Worm (Caenorhabditis elegans) whole organism, L2 larva: Measurements from ENCODE around the gene C50B8.6.

ENCODE experiments used
- alr-1 ChIP-seq: fragments of 150-350 bp; optimal IDR thresholded peaks from 2 replicates; lab custom pipeline; 2014; ENCODE audit warnings: missing biosample characterization, missing genetic modification characterization
- ama-1 ChIP-seq: fragments of 150-350 bp; optimal IDR thresholded peaks from 2 replicates; lab custom pipeline; 2018; ENCODE audit warnings: inconsistent platforms
- ceh-16 ChIP-seq: fragments of 150-350 bp; optimal IDR thresholded peaks from 2 replicates; lab custom pipeline; 2014; ENCODE audit warnings: missing biosample characterization, missing genetic modification characterization
- ceh-82 ChIP-seq: fragments of 150-350 bp; optimal IDR thresholded peaks from 2 replicates; lab custom pipeline; 2014; ENCODE audit warnings: missing biosample characterization, missing genetic modification characterization
- egl-27 ChIP-seq: sonication (generic microtip); optimal IDR thresholded peaks from 3 replicates; lab custom pipeline; 2017; ENCODE audit warnings: missing biosample characterization, missing genetic modification reagents, missing genetic modification characterization
- elt-1 ChIP-seq: fragments of 150-350 bp; optimal IDR thresholded peaks from 2 replicates; lab custom pipeline; 2014; ENCODE audit warnings: missing biosample characterization, missing genetic modification characterization
- lin-11 ChIP-seq: fragments of 150-350 bp; sonication (generic microtip); optimal IDR thresholded peaks from 2 replicates; lab custom pipeline; 2014; ENCODE audit warnings: missing biosample characterization, missing genetic modification characterization, inconsistent platforms, mixed read lengths
- nhr-6 ChIP-seq: fragments of 150-350 bp; optimal IDR thresholded peaks from 2 replicates; lab custom pipeline; 2014; ENCODE audit warnings: missing biosample characterization, missing genetic modification characterization
- peb-1 ChIP-seq: fragments of 150-350 bp; optimal IDR thresholded peaks from 2 replicates; lab custom pipeline; 2014; ENCODE audit warnings: missing biosample characterization, missing genetic modification characterization
- skn-1 ChIP-seq: sonication (generic microtip); optimal IDR thresholded peaks from 2 replicates; lab custom pipeline; 2017; ENCODE audit warnings: missing biosample characterization, missing genetic modification characterization
- unc-62 ChIP-seq: fragments of 150-350 bp; optimal IDR thresholded peaks from 2 replicates; lab custom pipeline; 2014; ENCODE audit warnings: missing biosample characterization, missing genetic modification reagents, missing genetic modification characterization
- ztf-4 ChIP-seq: fragments of 150-350 bp; optimal IDR thresholded peaks from 2 replicates; lab custom pipeline; 2014; ENCODE audit warnings: missing biosample characterization, missing genetic modification characterization

DNA sequence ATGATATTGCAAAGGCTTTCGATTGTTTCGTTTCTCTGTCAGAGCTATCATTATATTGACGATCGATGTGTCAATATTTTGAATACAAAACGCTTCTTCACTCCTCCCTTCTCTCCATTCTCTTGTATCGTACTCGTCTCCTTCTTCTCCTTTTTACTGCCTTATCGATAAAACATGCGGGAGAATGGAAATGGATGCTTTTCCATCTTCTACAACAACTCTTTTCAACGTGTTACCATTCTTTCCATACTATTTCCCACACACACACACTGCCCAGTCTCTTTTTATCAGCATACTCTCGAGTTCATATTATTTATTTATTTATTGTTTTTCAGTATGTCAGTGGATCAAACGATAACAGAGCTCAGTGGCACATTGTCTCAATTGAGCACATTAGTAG lies at the start of gene C50B8.6:
- TF ChIP-seq skn-1 (tag; lab: Kevin White, UChicago) (no peak), nhr-6 (tag; lab: Kevin White, UChicago) (no peak), ceh-16 (tag; lab: Kevin White, UChicago) (no peak), alr-1 (tag; lab: Kevin White, UChicago) (no peak), lin-11 (no peak), egl-27 (tag; lab: Kevin White, UChicago) (no peak), peb-1 (no peak), ama-1 (no peak), ztf-4 (tag; lab: Kevin White, UChicago) (no peak), ceh-82 (tag; lab: Kevin White, UChicago) (no peak), unc-62 (GFP tag; lab: Kevin White, UChicago) (no peak), elt-1 (tag; lab: Kevin White, UChicago) (no peak)
